Worm (Caenorhabditis elegans): ENCODE measurements around the gene srxa-6.

Gene srxa-6

ce11 chrV:20753838-20754503, 19.2 kb downstream of the srxa-6 start:
- TF ChIP-seq ztf-23 (GFP tag; IDR thresholded peaks at IDR 0.05) (no peak), klf-2 (GFP tag; conservative IDR thresholded peaks at IDR 0.05) (no peak), tab-1 (GFP tag; IDR thresholded peaks at IDR 0.05) (no peak), ztf-29 (GFP tag; IDR thresholded peaks at IDR 0.05) (no peak), med-1 (GFP tag; optimal IDR thresholded peaks at IDR 0.05; ENCODE audit: insufficient read depth) (no peak), flt-1 (GFP tag; IDR thresholded peaks at IDR 0.05) (no peak), T22C8.4 (GFP tag; IDR thresholded peaks at IDR 0.05) (no peak), ref-1 (GFP tag; conservative IDR thresholded peaks at IDR 0.05) (no peak), cog-1 (tag; optimal IDR thresholded peaks at IDR 0.05) (no peak)

ce11 chrV:20755494-20755893, 20.7 kb downstream of the srxa-6 start:
- TF ChIP-seq T22C8.4 (GFP tag; IDR thresholded peaks at IDR 0.05) (no peak), ref-1 (GFP tag; conservative IDR thresholded peaks at IDR 0.05) (no peak), med-1 (GFP tag; optimal IDR thresholded peaks at IDR 0.05; ENCODE audit: insufficient read depth) (no peak)

- TF ChIP-seq ztf-29 (GFP tag; IDR thresholded peaks at IDR 0.05): no peak
- TF ChIP-seq med-1 (GFP tag; optimal IDR thresholded peaks at IDR 0.05; ENCODE audit: insufficient read depth): no peak
- TF ChIP-seq ztf-23 (GFP tag; IDR thresholded peaks at IDR 0.05): no peak
- no peak for TF ChIP-seq tab-1 (GFP tag; IDR thresholded peaks at IDR 0.05)
- no peak for TF ChIP-seq flt-1 (GFP tag; IDR thresholded peaks at IDR 0.05)
- TF ChIP-seq cog-1 (tag; optimal IDR thresholded peaks at IDR 0.05): no peak
- TF ChIP-seq ref-1 (GFP tag; conservative IDR thresholded peaks at IDR 0.05): no peak
Measured at ce11 chrV:20756385-20756996, 21.7 kb downstream of the srxa-6 start.

- TF ChIP-seq ztf-29 (GFP tag; IDR thresholded peaks at IDR 0.05) (no peak), ref-1 (GFP tag; conservative IDR thresholded peaks at IDR 0.05) (no peak), cog-1 (tag; optimal IDR thresholded peaks at IDR 0.05) (no peak), ztf-23 (GFP tag; IDR thresholded peaks at IDR 0.05) (no peak), med-1 (GFP tag; optimal IDR thresholded peaks at IDR 0.05; ENCODE audit: insufficient read depth) (no peak)
Measured at ce11 chrV:20757255-20757654, 22.5 kb downstream of the srxa-6 start.

- TF ChIP-seq tab-1 (GFP tag; IDR thresholded peaks at IDR 0.05) (no peak), T22C8.4 (GFP tag; IDR thresholded peaks at IDR 0.05) (no peak), med-1 (GFP tag; optimal IDR thresholded peaks at IDR 0.05; ENCODE audit: insufficient read depth) (no peak), cog-1 (tag; optimal IDR thresholded peaks at IDR 0.05) (no peak), flt-1 (GFP tag; IDR thresholded peaks at IDR 0.05) (no peak), klf-2 (GFP tag; conservative IDR thresholded peaks at IDR 0.05) (no peak)
Measured at ce11 chrV:20758106-20758505, 23.3 kb downstream of the srxa-6 start.

- TF ChIP-seq ztf-29 (GFP tag; IDR thresholded peaks at IDR 0.05) (no peak), flt-1 (GFP tag; IDR thresholded peaks at IDR 0.05) (no peak), ref-1 (GFP tag; conservative IDR thresholded peaks at IDR 0.05) (no peak), klf-2 (GFP tag; conservative IDR thresholded peaks at IDR 0.05) (no peak), med-1 (GFP tag; optimal IDR thresholded peaks at IDR 0.05; ENCODE audit: insufficient read depth) (no peak), T22C8.4 (GFP tag; IDR thresholded peaks at IDR 0.05) (no peak), ztf-23 (GFP tag; IDR thresholded peaks at IDR 0.05) (no peak), cog-1 (tag; optimal IDR thresholded peaks at IDR 0.05) (no peak), tab-1 (GFP tag; IDR thresholded peaks at IDR 0.05) (no peak)
Measured at ce11 chrV:20761758-20762157, 27.0 kb downstream of the srxa-6 start.

- TF ChIP-seq med-1 (GFP tag; optimal IDR thresholded peaks at IDR 0.05; ENCODE audit: insufficient read depth) (no peak), klf-2 (GFP tag; conservative IDR thresholded peaks at IDR 0.05) (no peak), T22C8.4 (GFP tag; IDR thresholded peaks at IDR 0.05) (no peak), ztf-29 (GFP tag; IDR thresholded peaks at IDR 0.05) (no peak), tab-1 (GFP tag; IDR thresholded peaks at IDR 0.05) (no peak), flt-1 (GFP tag; IDR thresholded peaks at IDR 0.05) (no peak), ref-1 (GFP tag; conservative IDR thresholded peaks at IDR 0.05) (no peak), ztf-23 (GFP tag; IDR thresholded peaks at IDR 0.05) (no peak), cog-1 (tag; optimal IDR thresholded peaks at IDR 0.05) (no peak)
Measured at ce11 chrV:20763192-20763591, 28.4 kb downstream of the srxa-6 start.

ce11 chrV:20770061-20770460, 35.3 kb downstream of the srxa-6 start, which contains the start of gene elp-1:
Gene elp-1, minus strand, starts transcription at chrV:20770161.
- TF ChIP-seq tab-1 (GFP tag; IDR thresholded peaks at IDR 0.05) (no peak), ztf-23 (GFP tag; IDR thresholded peaks at IDR 0.05) (no peak), flt-1 (GFP tag; IDR thresholded peaks at IDR 0.05) (no peak), cog-1 (tag; optimal IDR thresholded peaks at IDR 0.05) (no peak), ztf-29 (GFP tag; IDR thresholded peaks at IDR 0.05) (no peak), T22C8.4 (GFP tag; IDR thresholded peaks at IDR 0.05) (no peak), ref-1 (GFP tag; conservative IDR thresholded peaks at IDR 0.05) (no peak), klf-2 (GFP tag; conservative IDR thresholded peaks at IDR 0.05) (no peak), med-1 (GFP tag; optimal IDR thresholded peaks at IDR 0.05; ENCODE audit: insufficient read depth) (no peak)

ce11 chrV:20770846-20771245, 36.1 kb downstream of the srxa-6 start:
- TF ChIP-seq klf-2 (GFP tag; conservative IDR thresholded peaks at IDR 0.05) (no peak), T22C8.4 (GFP tag; IDR thresholded peaks at IDR 0.05) (no peak), ztf-29 (GFP tag; IDR thresholded peaks at IDR 0.05) (no peak), ztf-23 (GFP tag; IDR thresholded peaks at IDR 0.05) (no peak), flt-1 (GFP tag; IDR thresholded peaks at IDR 0.05) (no peak), med-1 (GFP tag; optimal IDR thresholded peaks at IDR 0.05; ENCODE audit: insufficient read depth) (no peak), cog-1 (tag; optimal IDR thresholded peaks at IDR 0.05) (no peak), tab-1 (GFP tag; IDR thresholded peaks at IDR 0.05) (no peak), ref-1 (GFP tag; conservative IDR thresholded peaks at IDR 0.05) (no peak)

ce11 chrV:20771702-20772101, 36.9 kb downstream of the srxa-6 start:
- TF ChIP-seq T22C8.4 (GFP tag; IDR thresholded peaks at IDR 0.05) (no peak), ztf-29 (GFP tag; IDR thresholded peaks at IDR 0.05) (no peak), flt-1 (GFP tag; IDR thresholded peaks at IDR 0.05) (no peak), ref-1 (GFP tag; conservative IDR thresholded peaks at IDR 0.05) (no peak), tab-1 (GFP tag; IDR thresholded peaks at IDR 0.05) (no peak), ztf-23 (GFP tag; IDR thresholded peaks at IDR 0.05) (no peak), klf-2 (GFP tag; conservative IDR thresholded peaks at IDR 0.05) (no peak), cog-1 (tag; optimal IDR thresholded peaks at IDR 0.05) (no peak), med-1 (GFP tag; optimal IDR thresholded peaks at IDR 0.05; ENCODE audit: insufficient read depth) (no peak)

Measured in whole organism, midembryonic.